Fruit fly (Drosophila melanogaster) whole organism, embryonic: ENCODE measurements around the gene CG43307.

Source experiments
- Antp ChIP-seq: fragments of 200-800 bp; sonication (Bioruptor generic); optimal IDR thresholded peaks from 3 replicates; lab custom pipeline; 2016; ENCODE audit warnings: missing biosample characterization, missing genetic modification characterization
- CG10565 ChIP-seq: fragments of 200-800 bp; sonication (Bioruptor generic); optimal IDR thresholded peaks from 3 replicates; lab custom pipeline; 2016; ENCODE audit warnings: missing biosample characterization, mild to moderate bottlenecking, missing genetic modification characterization
- CG12155 ChIP-seq: fragments of 200-800 bp; sonication (Bioruptor generic); optimal IDR thresholded peaks from 3 replicates; lab custom pipeline; 2016; ENCODE audit warnings: missing biosample characterization, missing genetic modification characterization
- CG12769 ChIP-seq: fragments of 200-800 bp; sonication (Bioruptor generic); optimal IDR thresholded peaks from 2 replicates; lab custom pipeline; 2019; ENCODE audit warnings: missing biosample characterization, mild to moderate bottlenecking, missing genetic modification characterization, moderate library complexity
- CG13123 ChIP-seq: fragments of 200-800 bp; sonication (Bioruptor generic); optimal IDR thresholded peaks from 2 replicates; lab custom pipeline; 2016; ENCODE audit warnings: missing biosample characterization, missing genetic modification characterization
- CG14441 ChIP-seq: fragments of 200-800 bp; sonication (Bioruptor generic); IDR thresholded peaks from 2 replicates; pipeline ENCODE4 v1.3.6; 2022; ENCODE audit warnings: missing biosample characterization, missing genetic modification characterization
- CG14667 ChIP-seq: fragments of 200-800 bp; sonication (Bioruptor generic); IDR thresholded peaks from 2 replicates; pipeline ENCODE4 v1.3.6; 2022; ENCODE audit warnings: missing biosample characterization, missing genetic modification characterization
- CG16813 ChIP-seq: fragments of 200-800 bp; sonication (Bioruptor generic); IDR thresholded peaks from 3 replicates; pipeline ENCODE4 v1.3.6; 2022; ENCODE audit warnings: missing biosample characterization, missing genetic modification characterization; ENCODE audit not compliant: partially characterized antibody
- CG18011 ChIP-seq: fragments of 200-800 bp; sonication (Bioruptor generic); optimal IDR thresholded peaks from 2 replicates; lab custom pipeline; 2017; ENCODE audit warnings: missing biosample characterization, missing genetic modification characterization, mild to moderate bottlenecking, moderate library complexity, missing genotype
- CG18619 ChIP-seq: fragments of 200-800 bp; sonication (Bioruptor generic); optimal IDR thresholded peaks from 3 replicates; lab custom pipeline; 2017; ENCODE audit warnings: missing biosample characterization, mild to moderate bottlenecking, missing genetic modification characterization
- CG2120 ChIP-seq: fragments of 200-800 bp; sonication (Bioruptor generic); optimal IDR thresholded peaks from 3 replicates; lab custom pipeline; 2016; ENCODE audit warnings: missing biosample characterization, missing genetic modification characterization
- CG2202 ChIP-seq: fragments of 200-800 bp; sonication (Bioruptor generic); optimal IDR thresholded peaks from 2 replicates; lab custom pipeline; 2018; ENCODE audit warnings: missing biosample characterization, mild to moderate bottlenecking, missing genetic modification characterization
- CG2712 ChIP-seq: fragments of 200-800 bp; optimal IDR thresholded peaks from 3 replicates; lab custom pipeline; 2019; ENCODE audit warnings: missing biosample characterization, mild to moderate bottlenecking, missing genetic modification characterization, moderate library complexity
- CG30403 ChIP-seq: fragments of 200-800 bp; sonication (Bioruptor generic); optimal IDR thresholded peaks from 3 replicates; lab custom pipeline; 2016; ENCODE audit warnings: missing biosample characterization, missing genetic modification characterization
- CG4707 ChIP-seq: fragments of 200-800 bp; sonication (Bioruptor generic); optimal IDR thresholded peaks from 2 replicates; lab custom pipeline; 2018; ENCODE audit warnings: missing biosample characterization, mild to moderate bottlenecking, missing genetic modification characterization, moderate library complexity
- CG5180 ChIP-seq: fragments of 200-800 bp; sonication (Bioruptor generic); optimal IDR thresholded peaks from 3 replicates; lab custom pipeline; 2017; ENCODE audit warnings: missing biosample characterization, missing genetic modification characterization, mild to moderate bottlenecking, moderate library complexity, missing genetic modification reagents
- CG5953 ChIP-seq: fragments of 200-800 bp; sonication (Bioruptor generic); IDR thresholded peaks from 2 replicates; pipeline ENCODE4 v1.3.6; 2022; ENCODE audit warnings: missing biosample characterization, missing genetic modification characterization
- CG6791 ChIP-seq: fragments of 200-800 bp; sonication (Bioruptor generic); IDR thresholded peaks from 3 replicates; pipeline ENCODE4 v1.3.6; 2022; ENCODE audit warnings: missing biosample characterization, missing genetic modification characterization; ENCODE audit not compliant: partially characterized antibody
- CG6854 ChIP-seq: fragments of 200-800 bp; sonication (Bioruptor generic); optimal IDR thresholded peaks from 3 replicates; lab custom pipeline; 2017; ENCODE audit warnings: missing biosample characterization, mild to moderate bottlenecking, missing genetic modification characterization
- Dll ChIP-seq: fragments of 200-800 bp; sonication (Bioruptor generic); IDR thresholded peaks from 4 replicates; pipeline ENCODE4 v1.3.6; 2022; ENCODE audit warnings: missing biosample characterization, missing genetic modification characterization; ENCODE audit not compliant: partially characterized antibody
- Ets65A ChIP-seq: fragments of 200-800 bp; sonication (Bioruptor generic); peaks from one replicate; lab custom pipeline; 2016; ENCODE audit warnings: missing biosample characterization, missing genetic modification characterization
- Fer3 ChIP-seq: fragments of 200-800 bp; sonication (Bioruptor generic); optimal IDR thresholded peaks from 2 replicates; lab custom pipeline; 2018; ENCODE audit warnings: missing biosample characterization, mild to moderate bottlenecking, missing genetic modification characterization, moderate library complexity
- HLH4C ChIP-seq: fragments of 200-800 bp; sonication (Bioruptor generic); IDR thresholded peaks from 3 replicates; pipeline ENCODE4 v1.3.6; 2022; ENCODE audit warnings: missing biosample characterization, missing genetic modification characterization; ENCODE audit not compliant: partially characterized antibody
- HLH54F ChIP-seq: fragments of 200-800 bp; sonication (Bioruptor generic); optimal IDR thresholded peaks from 3 replicates; lab custom pipeline; 2016; ENCODE audit warnings: missing biosample characterization, missing genetic modification characterization
- Hr39 ChIP-seq: fragments of >200 bp; optimal IDR thresholded peaks from 2 replicates; lab custom pipeline; 2017
- Hr51 ChIP-seq, 2 experiments: fragments of 200-800 bp; sonication (Bioruptor generic); optimal IDR thresholded peaks; 2 replicates in 1 of 2; 3 replicates in 1 of 2; lab custom pipeline; 2016 to 2018; ENCODE audit warnings: missing biosample characterization in 2 of 2, missing genetic modification characterization in 2 of 2, mild to moderate bottlenecking in 1 of 2, moderate library complexity in 1 of 2
- Max ChIP-seq: fragments of 200-800 bp; sonication (Bioruptor generic); optimal IDR thresholded peaks from 2 replicates; lab custom pipeline; 2016; ENCODE audit warnings: missing biosample characterization, mild to moderate bottlenecking, missing genetic modification characterization
- Meics ChIP-seq: fragments of 200-800 bp; sonication (Bioruptor generic); optimal IDR thresholded peaks from 2 replicates; lab custom pipeline; 2017; ENCODE audit warnings: missing biosample characterization, mild to moderate bottlenecking, missing genetic modification characterization
- Mrtf ChIP-seq: fragments of 200-800 bp; sonication (Bioruptor generic); IDR thresholded peaks from 3 replicates; pipeline ENCODE4 v1.3.6; 2022; ENCODE audit warnings: missing biosample characterization, missing genetic modification characterization
- TFAM ChIP-seq: fragments of 200-800 bp; sonication (Bioruptor generic); optimal IDR thresholded peaks from 2 replicates; lab custom pipeline; 2017; ENCODE audit warnings: missing biosample characterization, missing genetic modification characterization, inconsistent platforms
- ato ChIP-seq: fragments of 200-800 bp; sonication (Bioruptor generic); IDR thresholded peaks from 2 replicates; pipeline ENCODE4 v1.3.6; 2022; ENCODE audit warnings: missing biosample characterization, missing genetic modification characterization; ENCODE audit not compliant: partially characterized antibody
- bab2 ChIP-seq: fragments of 200-800 bp; sonication (Bioruptor generic); optimal IDR thresholded peaks from 2 replicates; lab custom pipeline; 2016; ENCODE audit warnings: missing biosample characterization, missing genetic modification characterization
- fd3F ChIP-seq: fragments of 200-800 bp; sonication (Bioruptor generic); optimal IDR thresholded peaks from 2 replicates; lab custom pipeline; 2018; ENCODE audit warnings: missing biosample characterization, mild to moderate bottlenecking, missing genetic modification characterization, moderate library complexity
- fd64A ChIP-seq: fragments of 200-800 bp; sonication (Bioruptor generic); optimal IDR thresholded peaks from 3 replicates; lab custom pipeline; 2018; ENCODE audit warnings: missing biosample characterization, mild to moderate bottlenecking, missing genetic modification characterization
- gro ChIP-seq: fragments of 200-800 bp; sonication (Bioruptor generic); optimal IDR thresholded peaks from 2 replicates; lab custom pipeline; 2016; ENCODE audit warnings: missing biosample characterization, missing genetic modification characterization
- ind ChIP-seq: fragments of 200-800 bp; sonication (Bioruptor generic); optimal IDR thresholded peaks from 3 replicates; lab custom pipeline; 2016; ENCODE audit warnings: missing biosample characterization, missing genetic modification characterization
- kah ChIP-seq: fragments of 200-800 bp; sonication (Bioruptor generic); optimal IDR thresholded peaks from 2 replicates; lab custom pipeline; 2018; ENCODE audit warnings: missing biosample characterization, mild to moderate bottlenecking, missing genetic modification characterization
- lov ChIP-seq, 2 experiments: fragments of 200-800 bp in 1 of 2; fragments of >200 bp in 1 of 2; sonication (Bioruptor generic) in 1 of 2; IDR thresholded peaks in 1 of 2; optimal IDR thresholded peaks in 1 of 2; 2 replicates in 1 of 2; 3 replicates in 1 of 2; pipeline versions ENCODE4 v1.3.6 to Lab custom; 2017 to 2022; ENCODE audit warnings: missing biosample characterization in 1 of 2, missing genetic modification characterization in 1 of 2
- mirr ChIP-seq: fragments of 200-800 bp; sonication (Bioruptor generic); optimal IDR thresholded peaks from 3 replicates; lab custom pipeline; 2018; ENCODE audit warnings: missing biosample characterization, mild to moderate bottlenecking, missing genetic modification characterization
- nau ChIP-seq: fragments of 200-800 bp; sonication (Bioruptor generic); optimal IDR thresholded peaks from 3 replicates; lab custom pipeline; 2017; ENCODE audit warnings: missing biosample characterization, mild to moderate bottlenecking, missing genetic modification characterization, missing genetic modification reagents
- sc ChIP-seq, 3 experiments: fragments of >200 bp in 2 of 3; fragments of 200-800 bp in 1 of 3; sonication (Bioruptor generic) in 1 of 3; optimal IDR thresholded peaks; 2 replicates in 2 of 3; 3 replicates in 1 of 3; lab custom pipeline; 2017; ENCODE audit warnings: mild to moderate bottlenecking in 1 of 3, missing biosample characterization in 1 of 3, missing genetic modification characterization in 1 of 3, missing genetic modification reagents in 1 of 3
- sd ChIP-seq: fragments of 200-800 bp; sonication (Bioruptor generic); optimal IDR thresholded peaks from 3 replicates; lab custom pipeline; 2018; ENCODE audit warnings: missing biosample characterization, mild to moderate bottlenecking, missing genetic modification characterization, moderate library complexity
- sens ChIP-seq: fragments of 200-800 bp; sonication (Bioruptor generic); peaks from one replicate; lab custom pipeline; 2016; ENCODE audit warnings: missing biosample characterization, missing genetic modification characterization
- slbo ChIP-seq: fragments of 200-800 bp; sonication (Bioruptor generic); IDR thresholded peaks from 2 replicates; pipeline ENCODE4 v1.3.6; 2022; ENCODE audit warnings: missing biosample characterization, missing genetic modification characterization
- sna ChIP-seq: fragments of 200-800 bp; sonication (Bioruptor generic); IDR thresholded peaks from 2 replicates; pipeline ENCODE4 v1.3.6; 2022; ENCODE audit warnings: missing biosample characterization, missing genetic modification characterization; ENCODE audit not compliant: partially characterized antibody
- trem ChIP-seq: fragments of 200-800 bp; optimal IDR thresholded peaks from 3 replicates; lab custom pipeline; 2019; ENCODE audit warnings: missing biosample characterization, mild to moderate bottlenecking, missing genetic modification characterization, moderate library complexity
- vnd ChIP-seq: fragments of 200-800 bp; sonication (Bioruptor generic); IDR thresholded peaks from 3 replicates; pipeline ENCODE4 v1.3.6; 2022; ENCODE audit warnings: missing biosample characterization, missing genetic modification characterization; ENCODE audit not compliant: partially characterized antibody
- zen2 ChIP-seq: fragments of 200-800 bp; sonication (Bioruptor generic); IDR thresholded peaks from 3 replicates; pipeline ENCODE4 v1.3.6; 2022; ENCODE audit warnings: missing biosample characterization, missing genetic modification characterization; ENCODE audit not compliant: partially characterized antibody

Gene CG43307

dm6 chr2L:5781181-5781580 is 30.2 kb upstream of the CG43307 start (continued):
- TF ChIP-seq CG4707 (GFP tag; lab: Kevin White, UChicago) (no peak), sc (optimal IDR thresholded peaks at IDR 0.05; lab: Kevin White, UChicago) (no peak), sc (GFP tag; optimal IDR thresholded peaks at IDR 0.05; lab: Kevin White, UChicago) (no peak), CG12155 (GFP tag; lab: Kevin White, UChicago) (no peak), nau (no peak), Max (no peak), Meics (peak; percentile 4), kah (GFP tag; lab: Kevin White, UChicago) (no peak), mirr (peak; percentile 15), ind (peak; percentile 10), sens (GFP tag; lab: Kevin White, UChicago) (peak; percentile 1), gro (GFP tag; lab: Kevin White, UChicago) (no peak), CG30403 (GFP tag; lab: Kevin White, UChicago) (peak; percentile 16), trem (tag; lab: Kevin White, UChicago) (no peak), CG13123 (GFP tag; lab: Kevin White, UChicago) (no peak), fd64A (no peak), sna (GFP tag; lab: Robert Waterston, UW) (0 out of 2 replicates have a peak, but pooled peaks have one; percentile 26), Antp (GFP tag; lab: Kevin White, UChicago) (no peak), Hr51 (GFP tag; optimal IDR thresholded peaks at IDR 0.05; lab: Kevin White, UChicago) (no peak), vnd (GFP tag; lab: Robert Waterston, UW) (peak; percentile 39; the same call in 1 of the 3 replicates), CG2712 (no peak), Ets65A (GFP tag; lab: Kevin White, UChicago) (peak; percentile 87), zen2 (GFP tag; lab: Robert Waterston, UW) (0 out of 3 replicates have a peak, but pooled peaks have one; percentile 26), Dll (peak; percentile 40; the same call in 1 of the 4 replicates), CG14441 (GFP tag; lab: Robert Waterston, UW) (no peak), CG2120 (peak; percentile 12), CG2202 (no peak), CG18011 (GFP tag; lab: Kevin White, UChicago) (no peak), ato (GFP tag; lab: Robert Waterston, UW) (peak; percentile 54; the same call in 1 of the 2 replicates), CG18619 (no peak), bab2 (GFP tag; lab: Kevin White, UChicago) (no peak), Fer3 (no peak), CG16813 (peak; percentile 72), sd (peak; percentile 17), CG12769 (tag; lab: Kevin White, UChicago) (peak; percentile 31), CG6854 (no peak), CG6791 (peak; percentile 67; the same call in 2 of the 3 replicates), CG5953 (GFP tag; lab: Robert Waterston, UW) (peak; percentile 18; the same call in 1 of the 2 replicates), Mrtf (0 out of 3 replicates have a peak, but pooled peaks have one; percentile 10), CG5180 (GFP tag; lab: Kevin White, UChicago) (peak; percentile 92), Hr39 (no peak), HLH54F (GFP tag; lab: Kevin White, UChicago) (no peak), CG14667 (no peak), HLH4C (peak; percentile 89), TFAM (GFP tag; lab: Kevin White, UChicago) (no peak), slbo (GFP tag; lab: Robert Waterston, UW) (peak; percentile 23; the same call in 1 of the 2 replicates), CG10565 (GFP tag; lab: Kevin White, UChicago) (no peak), fd3F (GFP tag; lab: Kevin White, UChicago) (no peak), lov (optimal IDR thresholded peaks at IDR 0.05; lab: Kevin White, UChicago) (no peak), lov (GFP tag; IDR thresholded peaks at IDR 0.05; lab: Robert Waterston, UW) (no peak)
